Worm (Caenorhabditis elegans) whole organism, midembryonic: ENCODE data around the gene cpt-3.

Experiments
- T22C8.4 ChIP-seq: fragments of 200-800 bp; sonication (Bioruptor generic); IDR thresholded peaks from 2 replicates; pipeline ENCODE4 v1.3.6; 2022; ENCODE audit warnings: missing genetic modification characterization, missing compliant biosample characterization
- cog-1 ChIP-seq: sonication (generic microtip); optimal IDR thresholded peaks from 2 replicates; lab custom pipeline; 2016; ENCODE audit warnings: missing genetic modification characterization, missing compliant biosample characterization
- flt-1 ChIP-seq: fragments of 200-800 bp; sonication (Bioruptor generic); IDR thresholded peaks from 2 replicates; pipeline ENCODE4 v1.3.6; 2022; ENCODE audit warnings: missing genetic modification characterization, missing compliant biosample characterization
- klf-2 ChIP-seq: fragments of 200-800 bp; sonication (Bioruptor generic); conservative IDR thresholded peaks from 2 replicates; pipeline ENCODE4 v1.3.6; 2022; ENCODE audit warnings: missing genetic modification reagents, missing genetic modification characterization, missing compliant biosample characterization
- med-1 ChIP-seq: sonication (generic microtip); optimal IDR thresholded peaks from 2 replicates; lab custom pipeline; 2017; ENCODE audit warnings: missing genetic modification characterization, mild to moderate bottlenecking, missing compliant biosample characterization, antibody characterized with exemption, missing genetic modification reagents; ENCODE audit not compliant: insufficient read depth
- ref-1 ChIP-seq: fragments of 200-800 bp; sonication (Bioruptor generic); conservative IDR thresholded peaks from 2 replicates; pipeline ENCODE4 v1.3.6; 2022; ENCODE audit warnings: missing genetic modification reagents, missing genetic modification characterization, missing compliant biosample characterization
- tab-1 ChIP-seq: fragments of 200-800 bp; sonication (Bioruptor generic); IDR thresholded peaks from 2 replicates; pipeline ENCODE4 v1.3.6; 2022; ENCODE audit warnings: missing genetic modification characterization, missing compliant biosample characterization
- ztf-23 ChIP-seq: fragments of 200-800 bp; sonication (Bioruptor generic); IDR thresholded peaks from 2 replicates; pipeline ENCODE4 v1.3.6; 2022; ENCODE audit warnings: missing genetic modification reagents, missing genetic modification characterization, missing compliant biosample characterization
- ztf-29 ChIP-seq: fragments of 200-800 bp; sonication (Bioruptor generic); IDR thresholded peaks from 2 replicates; pipeline ENCODE4 v1.3.6; 2022; ENCODE audit warnings: missing genetic modification reagents, missing genetic modification characterization, missing compliant biosample characterization

cpt-3 gene

DNA sequence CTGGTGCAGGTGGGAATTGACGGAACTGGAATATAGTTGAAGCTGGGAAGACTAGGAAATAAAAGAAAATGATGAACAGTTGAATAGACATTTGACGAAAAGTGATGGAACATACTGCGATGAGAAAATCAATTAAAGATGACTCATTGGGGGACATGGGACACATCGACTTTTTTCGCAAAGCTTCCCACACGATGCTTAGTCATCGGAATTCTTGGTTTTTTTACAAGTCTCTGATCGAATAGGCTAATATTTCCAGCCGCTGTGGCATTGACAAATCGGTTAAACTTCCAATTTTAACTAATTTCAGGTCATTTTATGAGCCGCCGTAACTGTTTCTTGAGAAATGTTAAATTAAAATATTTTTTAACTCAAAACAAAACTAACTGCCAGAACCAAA, 14.4 kb upstream of the cpt-3 start, which contains the start of gene Y39A3A.3:
Y39A3A.3 (minus strand) TSS at position 101 of the 400 bp plus-strand sequence.
- no peak for TF ChIP-seq tab-1 (GFP tag; lab: Robert Waterston, UW)
- TF ChIP-seq ztf-29 (GFP tag; lab: Robert Waterston, UW) = no peak
- TF ChIP-seq ref-1 = no peak
- TF ChIP-seq med-1 (GFP tag; lab: Kevin White, UChicago) = no peak
- TF ChIP-seq flt-1 (GFP tag; lab: Robert Waterston, UW) = no peak
- no peak for TF ChIP-seq cog-1
- no peak for TF ChIP-seq klf-2 (GFP tag; lab: Robert Waterston, UW)
- TF ChIP-seq ztf-23 = no peak
- TF ChIP-seq T22C8.4 (GFP tag; lab: Robert Waterston, UW) = no peak

DNA sequence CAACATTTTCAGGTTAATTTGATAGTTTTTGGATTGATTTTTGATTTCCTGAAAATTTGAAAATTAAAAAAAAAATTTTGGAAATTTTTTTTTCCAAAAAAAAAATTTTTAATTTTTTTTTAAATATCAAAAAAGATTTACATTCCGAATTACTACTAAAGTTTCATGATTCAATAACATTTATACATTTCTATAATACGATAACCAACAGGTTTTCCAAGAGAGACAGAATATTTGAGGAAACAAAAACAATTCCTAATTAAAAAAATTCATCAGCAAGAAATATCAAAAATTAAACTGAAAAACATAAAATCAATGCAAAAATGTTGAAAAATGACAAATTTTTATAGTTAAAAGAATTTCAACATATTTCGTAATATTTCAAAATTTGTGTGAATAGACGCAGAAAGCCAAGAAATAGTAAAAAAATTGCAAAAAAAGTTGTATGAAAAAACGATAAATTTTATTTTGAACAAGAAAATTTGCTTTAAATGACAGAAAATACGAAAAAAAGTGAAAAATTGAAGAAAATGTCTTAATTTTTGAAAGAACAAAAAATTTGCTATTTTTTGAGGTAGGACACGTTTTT, 6.0 kb upstream of the cpt-3 start, which contains the start of gene Y39A3A.4:
Y39A3A.4 (minus strand) TSS at position 51 of the 589 bp plus-strand sequence.
- TF ChIP-seq flt-1 (GFP tag; lab: Robert Waterston, UW) (no peak), T22C8.4 (GFP tag; lab: Robert Waterston, UW) (no peak), ztf-29 (GFP tag; lab: Robert Waterston, UW) (no peak), ref-1 (no peak), tab-1 (GFP tag; lab: Robert Waterston, UW) (no peak), klf-2 (GFP tag; lab: Robert Waterston, UW) (no peak), med-1 (GFP tag; lab: Kevin White, UChicago) (no peak), cog-1 (no peak), ztf-23 (no peak)

DNA sequence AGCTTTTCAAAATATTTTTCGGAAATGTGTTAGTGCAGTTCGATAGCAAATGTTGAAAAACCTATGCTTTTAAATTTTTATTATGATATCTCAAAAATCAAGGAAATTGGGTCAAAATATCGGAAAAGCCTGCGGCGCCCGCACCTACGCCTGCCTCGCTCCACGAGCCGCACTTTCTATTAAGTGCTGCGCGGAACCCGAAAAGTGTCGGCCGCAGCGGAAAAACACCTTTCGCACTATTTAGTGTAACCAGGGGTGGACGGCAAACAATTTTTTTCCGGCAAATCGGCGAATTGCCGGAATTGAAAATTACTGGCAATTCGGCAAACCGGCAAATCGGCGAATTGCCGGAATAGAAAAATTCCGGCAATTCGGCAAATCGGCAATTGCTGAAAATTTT, 2.2 kb downstream of the cpt-3 start:
- no peak for TF ChIP-seq tab-1 (GFP tag; lab: Robert Waterston, UW)
- TF ChIP-seq flt-1 (GFP tag; lab: Robert Waterston, UW) = no peak
- TF ChIP-seq cog-1 = no peak
- no peak for TF ChIP-seq med-1 (GFP tag; lab: Kevin White, UChicago)
- no peak for TF ChIP-seq klf-2 (GFP tag; lab: Robert Waterston, UW)
- no peak for TF ChIP-seq ztf-29 (GFP tag; lab: Robert Waterston, UW)
- TF ChIP-seq ztf-23 = no peak
- no peak for TF ChIP-seq T22C8.4 (GFP tag; lab: Robert Waterston, UW)
- no peak for TF ChIP-seq ref-1

DNA sequence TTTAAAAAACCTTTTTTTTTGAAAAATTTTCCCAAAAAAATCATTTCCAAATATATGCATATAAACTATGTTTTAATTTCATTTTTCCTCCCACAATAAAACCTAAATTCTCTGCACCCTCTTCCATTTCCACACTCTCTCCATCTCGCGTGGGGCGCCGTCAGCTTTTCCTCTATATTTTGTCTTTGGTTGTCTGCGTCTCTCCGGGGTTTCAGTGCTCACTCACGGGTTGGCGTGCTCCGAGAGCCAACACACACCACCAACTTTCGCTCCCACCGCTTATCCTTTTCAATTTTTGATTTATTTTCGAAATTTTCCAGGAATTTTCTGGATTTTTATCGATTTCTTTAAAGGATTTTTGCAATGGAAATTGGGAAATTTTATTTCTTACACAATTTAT, 6.8 kb downstream of the cpt-3 start:
- TF ChIP-seq med-1 (GFP tag; lab: Kevin White, UChicago) (no peak), ref-1 (no peak), ztf-23 (no peak), flt-1 (GFP tag; lab: Robert Waterston, UW) (no peak), T22C8.4 (GFP tag; lab: Robert Waterston, UW) (no peak), klf-2 (GFP tag; lab: Robert Waterston, UW) (no peak), cog-1 (no peak)

DNA sequence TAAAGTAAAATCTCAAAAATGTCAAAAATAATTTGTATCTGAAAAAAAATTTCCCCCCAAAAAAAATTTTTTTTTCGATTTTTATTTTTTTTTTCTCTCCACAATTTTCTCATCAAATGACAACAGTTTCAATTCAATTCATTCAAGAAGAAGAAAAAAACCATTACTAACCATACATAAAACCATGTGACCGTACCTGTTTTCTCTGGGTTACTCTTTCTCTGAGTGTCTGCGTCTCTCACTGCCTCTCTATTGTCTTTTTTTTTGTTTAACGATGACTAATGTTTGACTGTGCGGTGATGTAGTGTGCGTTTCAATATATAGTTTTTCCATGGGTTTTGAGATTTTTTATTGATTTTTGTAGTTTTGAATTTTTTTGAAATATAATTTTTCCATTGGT, 8.1 kb downstream of the cpt-3 start:
- TF ChIP-seq T22C8.4 (GFP tag; lab: Robert Waterston, UW) = no peak
- TF ChIP-seq ref-1 = no peak
- TF ChIP-seq cog-1 = no peak
- no peak for TF ChIP-seq ztf-29 (GFP tag; lab: Robert Waterston, UW)
- TF ChIP-seq med-1 (GFP tag; lab: Kevin White, UChicago) = no peak
- no peak for TF ChIP-seq ztf-23
- no peak for TF ChIP-seq tab-1 (GFP tag; lab: Robert Waterston, UW)
- no peak for TF ChIP-seq klf-2 (GFP tag; lab: Robert Waterston, UW)
- no peak for TF ChIP-seq flt-1 (GFP tag; lab: Robert Waterston, UW)

DNA sequence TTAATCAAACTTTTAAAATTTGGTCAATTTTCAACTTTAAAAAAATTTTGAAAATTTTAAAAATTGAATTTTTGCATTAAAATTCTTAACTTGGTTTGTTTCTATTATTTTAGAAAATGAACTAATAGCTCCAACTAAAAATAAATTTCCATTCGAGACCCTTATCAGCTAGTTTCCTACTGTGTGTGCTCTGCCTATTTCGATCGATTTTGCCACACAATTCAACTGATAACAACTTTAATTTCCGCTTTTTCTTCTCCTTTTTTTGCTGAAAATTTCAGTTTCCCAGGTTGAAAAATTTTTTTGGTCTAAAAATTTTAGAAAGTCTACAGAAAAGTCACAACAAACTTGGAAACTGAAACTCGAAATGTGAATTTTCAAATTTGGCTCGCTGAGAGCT, 8.7 kb downstream of the cpt-3 start:
- no peak for TF ChIP-seq tab-1 (GFP tag; lab: Robert Waterston, UW)
- no peak for TF ChIP-seq med-1 (GFP tag; lab: Kevin White, UChicago)
- TF ChIP-seq flt-1 (GFP tag; lab: Robert Waterston, UW) = no peak
- no peak for TF ChIP-seq cog-1
- TF ChIP-seq klf-2 (GFP tag; lab: Robert Waterston, UW) = no peak
- TF ChIP-seq ztf-23 = no peak
- no peak for TF ChIP-seq ztf-29 (GFP tag; lab: Robert Waterston, UW)
- TF ChIP-seq T22C8.4 (GFP tag; lab: Robert Waterston, UW) = no peak
- TF ChIP-seq ref-1 = no peak

DNA sequence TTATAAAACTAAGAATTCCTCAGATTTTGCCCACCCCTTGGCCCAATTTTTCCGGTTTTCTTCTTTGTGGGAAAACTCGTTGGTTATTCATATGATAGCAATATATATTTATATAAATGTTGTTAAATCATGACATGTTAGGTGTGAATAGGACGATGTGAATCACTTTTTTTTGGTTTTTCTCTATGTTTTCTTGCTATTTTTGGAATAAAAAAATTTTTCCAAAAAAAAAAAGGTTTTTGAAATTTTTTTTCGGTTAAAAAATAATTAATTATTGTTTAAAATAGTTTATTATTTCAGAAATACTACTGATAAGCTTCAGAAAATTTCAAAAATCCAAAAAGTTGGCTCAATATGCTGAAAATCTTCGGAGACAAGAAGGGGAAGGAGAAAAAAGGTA, 9.8 kb downstream of the cpt-3 start, which contains the start of gene Y48G9A.9:
Y48G9A.9 (plus strand) TSS at position 301 of the 400 bp plus-strand sequence.
- no peak for TF ChIP-seq flt-1 (GFP tag; lab: Robert Waterston, UW)
- TF ChIP-seq cog-1 = no peak
- no peak for TF ChIP-seq med-1 (GFP tag; lab: Kevin White, UChicago)
- TF ChIP-seq T22C8.4 (GFP tag; lab: Robert Waterston, UW) = no peak
- TF ChIP-seq tab-1 (GFP tag; lab: Robert Waterston, UW) = no peak
- TF ChIP-seq klf-2 (GFP tag; lab: Robert Waterston, UW) = no peak
- no peak for TF ChIP-seq ref-1
- no peak for TF ChIP-seq ztf-29 (GFP tag; lab: Robert Waterston, UW)
- TF ChIP-seq ztf-23 = no peak

DNA sequence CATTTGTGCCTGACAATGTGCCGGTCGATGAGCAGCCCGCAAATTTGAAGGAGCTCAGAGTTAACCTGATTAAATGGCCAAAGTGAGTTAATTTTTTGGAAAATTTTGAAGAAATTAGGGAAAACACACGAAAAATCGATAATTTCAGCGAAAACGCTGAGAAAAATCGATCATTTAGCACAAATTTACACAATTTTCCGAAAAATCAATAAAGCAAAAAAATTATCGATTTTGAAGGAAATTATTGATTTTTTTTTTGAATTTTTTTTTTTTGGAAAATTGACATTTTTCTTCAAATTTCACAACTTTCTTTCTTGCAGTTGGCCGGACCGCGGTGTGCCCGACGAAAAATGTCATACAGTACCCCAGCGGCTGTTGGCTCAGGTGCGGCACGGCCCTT, 15.6 kb downstream of the cpt-3 start:
- peak; percentile 93 for TF ChIP-seq T22C8.4 (GFP tag; lab: Robert Waterston, UW)
- TF ChIP-seq klf-2 (GFP tag; lab: Robert Waterston, UW) = no peak

DNA sequence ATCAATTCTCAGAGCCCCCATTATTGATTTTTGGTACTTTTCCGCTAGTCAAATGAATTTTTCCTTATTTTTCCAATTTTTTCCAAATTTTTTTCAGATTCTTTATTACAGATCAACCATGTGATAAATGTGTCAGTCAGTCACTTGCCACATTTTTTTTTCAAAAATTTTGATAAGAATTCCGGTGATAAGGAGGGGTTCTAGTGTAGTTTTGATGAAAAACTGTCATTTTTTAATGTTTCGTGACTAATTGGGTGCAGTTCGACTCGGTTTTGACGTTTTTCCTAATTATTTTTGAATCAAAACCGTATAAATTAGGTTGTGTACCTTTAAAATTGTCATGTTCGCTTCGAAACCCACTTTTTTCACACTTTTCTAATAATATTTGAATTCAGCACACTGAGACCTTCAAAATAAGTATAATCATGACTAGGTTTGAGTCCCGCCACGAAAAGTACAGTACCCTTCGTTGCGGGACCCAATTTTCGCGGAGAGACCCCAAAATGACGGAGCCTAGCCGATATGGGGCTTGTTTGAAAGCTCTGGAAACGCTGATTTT, 17.3 kb downstream of the cpt-3 start:
- no peak for TF ChIP-seq flt-1 (GFP tag; lab: Robert Waterston, UW)
- no peak for TF ChIP-seq ref-1
- no peak for TF ChIP-seq med-1 (GFP tag; lab: Kevin White, UChicago)

DNA sequence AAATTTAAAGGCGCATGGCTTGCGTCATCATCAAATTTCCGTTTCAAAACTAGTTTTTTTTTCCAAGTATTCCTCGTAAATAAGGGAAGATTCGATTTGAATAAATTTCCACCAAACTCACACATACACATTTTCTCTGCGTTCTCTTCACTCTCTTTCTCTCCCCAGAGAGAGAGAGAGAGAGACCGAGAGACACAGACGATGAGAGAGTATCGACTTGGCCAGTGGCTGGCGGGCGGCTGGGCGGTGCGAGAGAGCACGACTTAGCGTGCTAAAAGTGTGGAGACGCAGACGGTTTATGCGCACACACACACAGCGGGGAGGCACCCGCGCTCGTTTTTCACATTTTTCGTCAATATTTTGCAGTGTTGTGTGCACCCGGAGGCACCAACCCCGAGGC, 18.2 kb downstream of the cpt-3 start:
- TF ChIP-seq T22C8.4 (GFP tag; lab: Robert Waterston, UW) (peak; percentile 48), flt-1 (GFP tag; lab: Robert Waterston, UW) (no peak)
